Fruit fly (Drosophila melanogaster) whole organism, embryonic: ENCODE results near the gene sti.
A peak's percentile ranks its signal among the peaks of the same experiment; 100 is the strongest.

Source experiments
- ATbp ChIP-seq: fragments of 200-800 bp; sonication (Bioruptor generic); optimal IDR thresholded peaks from 2 replicates; lab custom pipeline; 2017; ENCODE audit warnings: missing biosample characterization, mild to moderate bottlenecking, missing genetic modification characterization, missing genetic modification reagents
- Atf6 ChIP-seq: fragments of 200-800 bp; sonication (Bioruptor generic); IDR thresholded peaks from 2 replicates; pipeline ENCODE4 v1.3.6; 2022; ENCODE audit warnings: missing biosample characterization, missing genetic modification characterization
- Bgb ChIP-seq: fragments of 200-800 bp; sonication (Bioruptor generic); IDR thresholded peaks from 2 replicates; pipeline ENCODE4 v1.3.6; 2022; ENCODE audit warnings: missing biosample characterization, missing genetic modification characterization; ENCODE audit not compliant: partially characterized antibody
- Blimp-1 ChIP-seq: fragments of 200-800 bp; sonication (Bioruptor generic); optimal IDR thresholded peaks from 3 replicates; lab custom pipeline; 2018; ENCODE audit warnings: missing biosample characterization, missing genetic modification characterization, mild to moderate bottlenecking, moderate library complexity, missing genetic modification reagents
- CG14014 ChIP-seq: fragments of 200-800 bp; sonication (Bioruptor generic); IDR thresholded peaks from 2 replicates; pipeline ENCODE4 v1.3.6; 2022; ENCODE audit warnings: missing biosample characterization, missing genetic modification characterization
- CG14860 ChIP-seq: fragments of 200-800 bp; sonication (Bioruptor generic); IDR thresholded peaks from 3 replicates; pipeline ENCODE4 v1.3.6; 2022; ENCODE audit warnings: missing biosample characterization, missing genetic modification characterization; ENCODE audit not compliant: partially characterized antibody
- CG15696 ChIP-seq: fragments of 200-800 bp; sonication (Bioruptor generic); optimal IDR thresholded peaks from 2 replicates; lab custom pipeline; 2019; ENCODE audit warnings: missing biosample characterization, mild to moderate bottlenecking, missing genetic modification characterization, moderate library complexity
- CG1602 ChIP-seq: fragments of 200-800 bp; sonication (Bioruptor generic); optimal IDR thresholded peaks from 3 replicates; lab custom pipeline; 2016; ENCODE audit warnings: missing biosample characterization, missing genetic modification characterization
- CG16863 ChIP-seq: fragments of 200-800 bp; sonication (Bioruptor generic); optimal IDR thresholded peaks from 3 replicates; lab custom pipeline; 2016; ENCODE audit warnings: missing biosample characterization, missing genetic modification characterization
- CG2889 ChIP-seq: fragments of 200-800 bp; sonication (Bioruptor generic); IDR thresholded peaks from 3 replicates; pipeline ENCODE4 v1.3.6; 2022; ENCODE audit warnings: missing biosample characterization, missing genetic modification characterization
- CG3838 ChIP-seq: fragments of 200-800 bp; sonication (Bioruptor generic); optimal IDR thresholded peaks from 3 replicates; lab custom pipeline; 2016; ENCODE audit warnings: missing biosample characterization, missing genetic modification characterization
- CG42726 ChIP-seq: fragments of 200-800 bp; sonication (Bioruptor generic); IDR thresholded peaks from 2 replicates; pipeline ENCODE4 v1.3.6; 2022; ENCODE audit warnings: missing biosample characterization, missing genetic modification characterization; ENCODE audit not compliant: partially characterized antibody
- CG4282 ChIP-seq: fragments of 200-800 bp; sonication (Bioruptor generic); optimal IDR thresholded peaks from 2 replicates; lab custom pipeline; 2016; ENCODE audit warnings: missing biosample characterization, missing genetic modification characterization
- CG4707 ChIP-seq: fragments of 200-800 bp; sonication (Bioruptor generic); optimal IDR thresholded peaks from 2 replicates; lab custom pipeline; 2018; ENCODE audit warnings: missing biosample characterization, mild to moderate bottlenecking, missing genetic modification characterization, moderate library complexity
- CG7271 ChIP-seq: fragments of 200-800 bp; sonication (Bioruptor generic); optimal IDR thresholded peaks from 2 replicates; lab custom pipeline; 2018; ENCODE audit warnings: missing biosample characterization, mild to moderate bottlenecking, missing genetic modification characterization, moderate library complexity
- CG7786 ChIP-seq: fragments of 200-800 bp; sonication (Bioruptor generic); optimal IDR thresholded peaks from 2 replicates; lab custom pipeline; 2016; ENCODE audit warnings: missing biosample characterization, missing genetic modification characterization
- CG8478 ChIP-seq: fragments of >200 bp; optimal IDR thresholded peaks from 2 replicates; lab custom pipeline; 2018
- CG9215 ChIP-seq: fragments of 200-800 bp; sonication (Bioruptor generic); IDR thresholded peaks from 2 replicates; pipeline ENCODE4 v1.3.6; 2022; ENCODE audit warnings: missing biosample characterization, missing genetic modification characterization
- CG9727 ChIP-seq: fragments of 200-800 bp; sonication (Bioruptor generic); optimal IDR thresholded peaks from 3 replicates; lab custom pipeline; 2017; ENCODE audit warnings: missing biosample characterization, mild to moderate bottlenecking, missing genetic modification characterization
- CG9797 ChIP-seq: fragments of 200-800 bp; sonication (Bioruptor generic); optimal IDR thresholded peaks from 3 replicates; lab custom pipeline; 2018; ENCODE audit warnings: missing biosample characterization, mild to moderate bottlenecking, missing genetic modification characterization
- CG9876 ChIP-seq: fragments of 200-800 bp; sonication (Bioruptor generic); optimal IDR thresholded peaks from 2 replicates; lab custom pipeline; 2016; ENCODE audit warnings: missing biosample characterization, missing genetic modification characterization
- Chrac-16 ChIP-seq: fragments of 200-800 bp; sonication (Bioruptor generic); optimal IDR thresholded peaks from 3 replicates; lab custom pipeline; 2016; ENCODE audit warnings: missing biosample characterization, missing genetic modification characterization
- Dad ChIP-seq: fragments of 200-800 bp; sonication (Bioruptor generic); optimal IDR thresholded peaks from 3 replicates; lab custom pipeline; 2016; ENCODE audit warnings: missing biosample characterization, missing genetic modification characterization
- Dll ChIP-seq: fragments of 200-800 bp; sonication (Bioruptor generic); IDR thresholded peaks from 4 replicates; pipeline ENCODE4 v1.3.6; 2022; ENCODE audit warnings: missing biosample characterization, missing genetic modification characterization; ENCODE audit not compliant: partially characterized antibody
- HLH3B ChIP-seq: fragments of 200-800 bp; sonication (Bioruptor generic); IDR thresholded peaks from 2 replicates; pipeline ENCODE4 v1.3.6; 2022; ENCODE audit warnings: missing biosample characterization, missing genetic modification characterization
- Hr78 ChIP-seq, 2 experiments: fragments of 200-800 bp in 1 of 2; fragments of >200 bp in 1 of 2; sonication (Bioruptor generic) in 1 of 2; optimal IDR thresholded peaks; 2 replicates each; lab custom pipeline; 2017 to 2019; ENCODE audit warnings: missing biosample characterization in 2 of 2, missing genetic modification characterization in 2 of 2, mild to moderate bottlenecking in 1 of 2, moderate library complexity in 1 of 2
- Myb ChIP-seq: fragments of 200-800 bp; sonication (Bioruptor generic); optimal IDR thresholded peaks from 2 replicates; lab custom pipeline; 2016; ENCODE audit warnings: missing biosample characterization, missing genetic modification characterization
- Pdp1 ChIP-seq, 2 experiments: fragments of 200-800 bp; sonication (Bioruptor generic); optimal IDR thresholded peaks; 3 replicates each; lab custom pipeline; 2016; ENCODE audit warnings: missing biosample characterization in 2 of 2, missing genetic modification characterization in 2 of 2, mild to moderate bottlenecking in 1 of 2, moderate library complexity in 1 of 2
- Ravus ChIP-seq: fragments of 200-800 bp; sonication (Bioruptor generic); IDR thresholded peaks from 2 replicates; pipeline ENCODE4 v1.3.6; 2022; ENCODE audit warnings: missing biosample characterization, missing genetic modification characterization
- Sin3A ChIP-seq: fragments of >200 bp; optimal IDR thresholded peaks from 2 replicates; lab custom pipeline; 2018
- Sox102F ChIP-seq: fragments of 200-800 bp; sonication (Bioruptor generic); optimal IDR thresholded peaks from 2 replicates; lab custom pipeline; 2018; ENCODE audit warnings: missing biosample characterization, mild to moderate bottlenecking, missing genetic modification characterization, moderate library complexity
- Ssrp ChIP-seq: fragments of 200-800 bp; sonication (Bioruptor generic); optimal IDR thresholded peaks from 2 replicates; lab custom pipeline; 2018; ENCODE audit warnings: missing biosample characterization, mild to moderate bottlenecking, missing genetic modification characterization, moderate library complexity
- Xrp1 ChIP-seq: fragments of 200-800 bp; sonication (Bioruptor generic); IDR thresholded peaks from 2 replicates; pipeline ENCODE4 v1.3.6; 2022; ENCODE audit warnings: missing biosample characterization, missing genetic modification characterization
- bbx ChIP-seq: fragments of 200-800 bp; sonication (Bioruptor generic); IDR thresholded peaks from 2 replicates; pipeline ENCODE4 v1.3.6; 2022; ENCODE audit warnings: missing biosample characterization, missing genetic modification characterization; ENCODE audit not compliant: partially characterized antibody
- bowl ChIP-seq: fragments of 200-800 bp; sonication (Bioruptor generic); IDR thresholded peaks from 2 replicates; pipeline ENCODE4 v1.3.6; 2022; ENCODE audit warnings: missing biosample characterization, missing genetic modification characterization
- cas ChIP-seq: fragments of 200-800 bp; sonication (Bioruptor generic); IDR thresholded peaks from 2 replicates; pipeline ENCODE4 v1.3.6; 2022; ENCODE audit warnings: missing biosample characterization, missing genetic modification characterization
- caup ChIP-seq: fragments of 200-800 bp; sonication (Bioruptor generic); optimal IDR thresholded peaks from 3 replicates; lab custom pipeline; 2017; ENCODE audit warnings: missing biosample characterization, mild to moderate bottlenecking, missing genetic modification characterization, moderate library complexity; ENCODE audit not compliant: severe bottlenecking
- chm ChIP-seq: fragments of 200-800 bp; sonication (Bioruptor generic); IDR thresholded peaks from 2 replicates; pipeline ENCODE4 v1.3.6; 2022; ENCODE audit warnings: missing biosample characterization, missing genetic modification characterization
- ci ChIP-seq: fragments of 200-800 bp; sonication (Bioruptor generic); IDR thresholded peaks from 3 replicates; pipeline ENCODE4 v1.3.6; 2022; ENCODE audit warnings: missing biosample characterization, missing genetic modification characterization
- croc ChIP-seq: fragments of 200-800 bp; sonication (Bioruptor generic); conservative IDR thresholded peaks from 3 replicates; pipeline ENCODE4 v1.3.6; 2022; ENCODE audit warnings: missing biosample characterization, missing genetic modification characterization
- crol ChIP-seq: fragments of 200-800 bp; sonication (Bioruptor generic); IDR thresholded peaks from 2 replicates; pipeline ENCODE4 v1.3.6; 2022; ENCODE audit warnings: missing biosample characterization, missing genetic modification characterization
- lab ChIP-seq: fragments of 200-800 bp; sonication (Bioruptor generic); optimal IDR thresholded peaks from 3 replicates; lab custom pipeline; 2017; ENCODE audit warnings: missing biosample characterization, missing genetic modification characterization, mild to moderate bottlenecking, moderate library complexity, missing genetic modification reagents
- nmo ChIP-seq: fragments of 200-800 bp; sonication (Bioruptor generic); optimal IDR thresholded peaks from 2 replicates; lab custom pipeline; 2018; ENCODE audit warnings: missing biosample characterization, mild to moderate bottlenecking, missing genetic modification characterization, moderate library complexity
- p53 ChIP-seq: fragments of 200-800 bp; sonication (Bioruptor generic); optimal IDR thresholded peaks from 2 replicates; lab custom pipeline; 2016; ENCODE audit warnings: missing biosample characterization, missing genetic modification characterization
- pzg ChIP-seq: fragments of 200-800 bp; sonication (Bioruptor generic); optimal IDR thresholded peaks from 3 replicates; lab custom pipeline; 2018; ENCODE audit warnings: missing biosample characterization, mild to moderate bottlenecking, missing genetic modification characterization, moderate library complexity
- row ChIP-seq: fragments of 200-800 bp; sonication (Bioruptor generic); IDR thresholded peaks from 3 replicates; pipeline ENCODE4 v1.3.6; 2022; ENCODE audit warnings: missing biosample characterization, missing genetic modification characterization
- scrt ChIP-seq: fragments of 200-800 bp; sonication (Bioruptor generic); optimal IDR thresholded peaks from 2 replicates; lab custom pipeline; 2018; ENCODE audit warnings: missing biosample characterization, mild to moderate bottlenecking, missing genetic modification characterization, moderate library complexity
- sd ChIP-seq: fragments of 200-800 bp; sonication (Bioruptor generic); optimal IDR thresholded peaks from 3 replicates; lab custom pipeline; 2018; ENCODE audit warnings: missing biosample characterization, mild to moderate bottlenecking, missing genetic modification characterization, moderate library complexity
- wek ChIP-seq: fragments of 200-800 bp; sonication (Bioruptor generic); optimal IDR thresholded peaks from 3 replicates; lab custom pipeline; 2018; ENCODE audit warnings: missing biosample characterization, mild to moderate bottlenecking, missing genetic modification characterization, moderate library complexity

sti gene

DNA sequence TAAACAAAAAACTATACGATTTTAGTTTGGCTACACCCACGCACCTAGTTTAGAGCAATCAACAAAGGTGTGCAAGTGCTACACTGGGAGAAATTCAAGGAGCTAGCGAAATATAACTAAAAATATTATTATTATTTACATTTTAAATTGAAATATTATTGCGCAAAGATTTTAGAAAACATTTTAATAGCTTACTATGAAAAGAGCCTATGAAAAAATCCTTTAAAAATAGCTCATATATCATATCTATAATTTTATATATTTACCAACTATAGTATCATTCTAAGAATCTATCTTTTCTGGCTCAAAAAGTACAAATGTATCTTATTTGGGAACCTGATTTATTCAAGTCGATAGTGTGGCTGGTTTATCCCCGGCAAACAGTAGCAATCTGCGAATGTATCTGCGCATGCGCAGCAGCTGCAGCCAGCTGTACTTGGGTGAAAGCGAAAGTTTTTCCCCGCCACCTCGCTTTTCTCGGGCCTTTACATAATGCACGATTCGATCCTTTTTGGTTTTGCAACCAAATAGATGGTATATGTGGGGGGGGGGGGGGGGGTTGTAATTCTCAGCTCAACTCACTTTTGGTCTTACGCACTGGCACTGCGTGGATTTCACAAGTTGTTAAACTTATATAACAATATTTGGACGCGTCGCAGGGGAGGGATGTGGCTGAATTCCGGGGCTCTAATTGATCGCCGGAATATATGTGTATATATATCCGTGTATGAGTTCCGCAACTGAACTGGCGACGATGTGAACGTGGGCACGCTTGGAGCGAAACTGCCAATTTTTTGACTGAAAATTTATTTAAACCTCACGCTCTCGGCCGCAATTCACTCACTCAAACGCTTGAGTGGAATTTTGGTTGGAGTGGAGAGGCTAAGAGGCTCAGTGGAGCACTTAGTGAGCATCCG, 17.9 kb downstream of the sti start, which contains the start of gene CG10657 (continued):
- TF ChIP-seq HLH3B (GFP tag; lab: Robert Waterston, UW) = no peak
- no peak for TF ChIP-seq Chrac-16
- TF ChIP-seq Blimp-1 (GFP tag; lab: Kevin White, UChicago) = peak; percentile 48
- TF ChIP-seq cas (GFP tag; lab: Robert Waterston, UW) = no peak
- no peak for TF ChIP-seq ATbp
- no peak for TF ChIP-seq Atf6 (GFP tag; lab: Robert Waterston, UW)
- TF ChIP-seq Xrp1 (GFP tag; lab: Robert Waterston, UW) = no peak
- peak in 1 of 2 experiments; percentile 92 for TF ChIP-seq Pdp1 (GFP tag; optimal IDR thresholded peaks at IDR 0.05; lab: Kevin White, UChicago)
- no peak for TF ChIP-seq CG9215 (GFP tag; lab: Robert Waterston, UW)
- TF ChIP-seq CG7786 (GFP tag; lab: Kevin White, UChicago) = no peak
- no peak for TF ChIP-seq ci (GFP tag; lab: Robert Waterston, UW)
- TF ChIP-seq Hr78 (GFP tag; optimal IDR thresholded peaks at IDR 0.05; lab: Kevin White, UChicago) = no peak
- TF ChIP-seq scrt (GFP tag; lab: Kevin White, UChicago) = no peak
- no peak for TF ChIP-seq wek
- TF ChIP-seq chm (GFP tag; lab: Robert Waterston, UW) = peak; percentile 55; the same call in 1 of the 2 replicates
- no peak for TF ChIP-seq caup
- no peak for TF ChIP-seq bowl (GFP tag; lab: Robert Waterston, UW)
- TF ChIP-seq CG15696 (tag; lab: Kevin White, UChicago) = no peak
- TF ChIP-seq sd (tag; lab: Kevin White, UChicago) = peak; percentile 81
- peak; percentile 50; the same call in 1 of the 2 replicates for TF ChIP-seq Bgb (GFP tag; lab: Robert Waterston, UW)
- no peak for TF ChIP-seq CG14014 (GFP tag; lab: Robert Waterston, UW)
- no peak for TF ChIP-seq Ssrp
- no peak for TF ChIP-seq Dll (GFP tag; lab: Robert Waterston, UW)
- no peak for TF ChIP-seq CG14860
- no peak for TF ChIP-seq Sin3A
- TF ChIP-seq bbx (GFP tag; lab: Robert Waterston, UW) = no peak
- TF ChIP-seq CG8478 = no peak
- TF ChIP-seq Dad (GFP tag; lab: Kevin White, UChicago) = no peak
- TF ChIP-seq CG7271 = no peak
- TF ChIP-seq Myb = no peak
- TF ChIP-seq CG9876 (GFP tag; lab: Kevin White, UChicago) = no peak
- no peak for TF ChIP-seq CG42726 (GFP tag; lab: Robert Waterston, UW)
- TF ChIP-seq crol (GFP tag; lab: Robert Waterston, UW) = peak; percentile 57; the same call in 1 of the 2 replicates
- TF ChIP-seq nmo = no peak
- no peak for TF ChIP-seq row (GFP tag; lab: Robert Waterston, UW)
- TF ChIP-seq p53 = no peak
- TF ChIP-seq lab = no peak
- TF ChIP-seq croc (GFP tag; lab: Robert Waterston, UW) = no peak
- no peak for TF ChIP-seq CG9797 (GFP tag; lab: Kevin White, UChicago)
- TF ChIP-seq Ravus (GFP tag; lab: Robert Waterston, UW) = no peak
- TF ChIP-seq CG3838 (GFP tag; lab: Kevin White, UChicago) = no peak
- TF ChIP-seq CG9727 (GFP tag; lab: Kevin White, UChicago) = no peak
- no peak for TF ChIP-seq pzg (GFP tag; lab: Kevin White, UChicago)
- no peak for TF ChIP-seq CG4282
- peak; percentile 4 for TF ChIP-seq Sox102F (GFP tag; lab: Kevin White, UChicago)
- no peak for TF ChIP-seq CG16863 (GFP tag; lab: Kevin White, UChicago)
- TF ChIP-seq CG4707 (GFP tag; lab: Kevin White, UChicago) = no peak
- no peak for TF ChIP-seq CG2889 (GFP tag; lab: Robert Waterston, UW)
- no peak for TF ChIP-seq CG1602 (GFP tag; lab: Kevin White, UChicago)
